Worm (Caenorhabditis elegans): ENCODE data around the gene C24H10.4.

The C24H10.4 gene

DNA sequence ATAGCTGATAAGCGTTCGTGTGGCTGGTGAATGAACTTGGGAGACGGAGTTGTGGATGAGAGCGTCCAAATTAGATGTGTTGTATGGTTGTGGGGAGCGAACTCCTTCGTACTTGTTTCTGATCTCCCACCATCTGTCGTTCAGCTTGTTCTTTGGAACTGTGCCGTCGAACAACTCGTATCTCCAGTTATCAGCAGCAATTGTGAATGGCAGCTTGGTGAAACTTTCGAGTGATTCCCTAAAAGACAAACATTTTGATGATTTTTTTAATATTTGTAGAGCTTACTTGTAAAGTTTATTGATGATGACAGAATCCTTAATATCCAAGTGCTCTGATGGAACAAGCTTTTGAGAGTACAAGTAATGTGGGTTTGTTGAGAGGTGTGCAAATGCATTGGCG lies 34.9 kb upstream of the C24H10.4 start:
- TF ChIP-seq ztf-6 (GFP tag; IDR thresholded peaks at IDR 0.05) (no peak), ama-1 (optimal IDR thresholded peaks at IDR 0.05) (no peak), ama-1 (GFP tag; optimal IDR thresholded peaks at IDR 0.05) (no peak), repo-1 (tag; optimal IDR thresholded peaks at IDR 0.05) (no peak), gei-17 (GFP tag; optimal IDR thresholded peaks at IDR 0.05) (no peak), nhr-80 (tag; optimal IDR thresholded peaks at IDR 0.05) (peak; percentile 65), nhr-27 (tag; optimal IDR thresholded peaks at IDR 0.05) (no peak)

DNA sequence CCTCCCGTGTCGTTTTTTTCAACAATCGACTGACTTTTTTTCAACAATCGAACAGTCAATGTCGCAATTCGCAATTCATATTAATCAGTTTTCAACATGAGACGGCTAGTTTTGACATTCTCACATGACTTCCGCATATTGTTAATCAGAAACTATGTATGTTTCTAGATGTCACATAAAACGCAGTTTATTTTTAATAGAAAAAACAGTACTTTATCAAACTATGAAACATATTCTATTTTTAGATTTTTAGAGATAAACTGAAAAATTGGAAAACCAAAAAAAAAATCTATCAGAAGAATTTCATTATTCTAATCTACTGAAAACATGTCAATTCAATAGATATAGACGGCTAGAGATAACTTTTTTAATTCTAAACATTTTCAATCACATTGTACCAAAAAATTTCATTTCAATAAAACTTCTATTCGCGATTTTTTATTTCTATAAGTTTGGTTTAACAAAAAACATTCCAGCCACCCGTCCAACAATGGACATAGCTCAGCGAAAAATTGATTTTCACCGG lies 28.4 kb upstream of the C24H10.4 start, which contains the start of gene pnk-4:
pnk-4 (plus strand) TSS at position 476 of the 526 bp plus-strand sequence.
- TF ChIP-seq egrh-3 (GFP tag; IDR thresholded peaks at IDR 0.05): no peak
- TF ChIP-seq bed-2 (GFP tag; IDR thresholded peaks at IDR 0.05): no peak
- TF ChIP-seq nfya-1 (tag; optimal IDR thresholded peaks at IDR 0.05; ENCODE audit: borderline replicate concordance, insufficient read depth): no peak
- no peak for TF ChIP-seq egl-18 (GFP tag; IDR thresholded peaks at IDR 0.05)
- TF ChIP-seq lin-26 (GFP tag; IDR thresholded peaks at IDR 0.05): no peak
- TF ChIP-seq ztf-25 (GFP tag; IDR thresholded peaks at IDR 0.05): no peak
- TF ChIP-seq Y67H2A.10 (GFP tag; conservative IDR thresholded peaks at IDR 0.05): no peak
- TF ChIP-seq mxl-1 (tag; optimal IDR thresholded peaks at IDR 0.05): no peak
- no peak for TF ChIP-seq mes-4 (tag; optimal IDR thresholded peaks at IDR 0.05)
- no peak for TF ChIP-seq lsl-1 (GFP tag; optimal IDR thresholded peaks at IDR 0.05)
- no peak for TF ChIP-seq Y56A3A.18 (GFP tag; IDR thresholded peaks at IDR 0.05)
- TF ChIP-seq xnd-1 (tag; optimal IDR thresholded peaks at IDR 0.05): no peak
- TF ChIP-seq nhr-80 (tag; optimal IDR thresholded peaks at IDR 0.05): no peak
- TF ChIP-seq F55B11.4 (tag; optimal IDR thresholded peaks at IDR 0.05; ENCODE audit: borderline replicate concordance, insufficient read depth): no peak
- TF ChIP-seq snpc-1.1 (tag; optimal IDR thresholded peaks at IDR 0.05; ENCODE audit: insufficient read depth): no peak
- no peak for TF ChIP-seq zim-3 (tag; optimal IDR thresholded peaks at IDR 0.05)
- no peak for TF ChIP-seq ets-4 (GFP tag; optimal IDR thresholded peaks at IDR 0.05)

DNA sequence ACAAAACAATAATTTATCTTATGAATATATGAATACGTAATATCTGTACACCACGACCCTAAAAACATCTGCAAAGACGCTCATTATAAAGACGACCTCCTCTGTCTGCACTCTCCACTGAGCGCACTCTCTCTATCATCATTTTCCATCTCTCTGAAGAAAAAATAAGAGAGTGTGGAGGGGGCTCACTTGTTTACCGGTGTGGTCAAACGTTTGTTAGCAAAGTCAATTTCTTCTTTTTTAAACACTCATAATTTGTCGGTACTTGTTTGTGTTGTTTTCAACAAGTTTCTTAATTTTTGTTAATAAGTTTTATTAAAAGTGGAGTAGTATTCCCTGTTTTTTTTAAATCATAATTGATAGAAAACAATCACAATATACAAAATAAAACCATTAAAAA lies 27.1 kb upstream of the C24H10.4 start:
- TF ChIP-seq hmg-1.2 (GFP tag; IDR thresholded peaks at IDR 0.05) (peak; percentile 44; the same call in 1 of the 2 replicates), nhr-179 (tag; optimal IDR thresholded peaks at IDR 0.05) (no peak)

DNA sequence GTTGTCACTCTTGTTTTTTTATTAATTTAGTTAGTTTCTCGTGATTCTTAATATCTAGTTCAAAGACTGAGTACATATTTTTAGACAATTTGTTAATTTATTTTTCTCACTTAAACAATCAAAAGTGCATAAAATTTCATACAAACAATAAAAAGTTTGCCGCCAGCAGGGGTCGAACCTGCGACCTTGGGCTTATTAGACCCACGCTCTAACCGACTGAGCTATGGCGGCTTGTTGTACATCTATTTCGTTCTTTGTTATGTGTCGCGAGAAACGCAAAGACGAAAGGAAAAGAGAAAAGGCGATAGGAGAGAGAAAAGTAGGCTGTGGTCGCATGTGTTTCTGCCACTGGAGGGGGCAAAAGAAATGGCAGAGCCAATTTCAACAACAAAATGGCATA lies 26.4 kb upstream of the C24H10.4 start:
- TF ChIP-seq mcd-1 (GFP tag; IDR thresholded peaks at IDR 0.05) (peak; percentile 68), ztf-28 (GFP tag; IDR thresholded peaks at IDR 0.05) (peak; percentile 74; the same call in 1 of the 2 replicates), fkh-3 (tag; optimal IDR thresholded peaks at IDR 0.05) (peak; percentile 74), D2030.7 (GFP tag; IDR thresholded peaks at IDR 0.05) (peak; percentile 62; the same call in 1 of the 2 replicates), B0019.2 (GFP tag; conservative IDR thresholded peaks at IDR 0.05) (no peak), hmg-20 (GFP tag; IDR thresholded peaks at IDR 0.05) (peak; percentile 64), rpc-1 (optimal IDR thresholded peaks at IDR 0.05) (peak; percentile 98), rpc-1 (tag; optimal IDR thresholded peaks at IDR 0.05) (peak; percentile 94), B0336.3 (GFP tag; IDR thresholded peaks at IDR 0.05) (peak; percentile 71; the same call in 1 of the 2 replicates), tbx-9 (tag; optimal IDR thresholded peaks at IDR 0.05; ENCODE audit: borderline replicate concordance) (peak; percentile 27), madf-6 (GFP tag; IDR thresholded peaks at IDR 0.05) (peak; percentile 55), nhr-179 (tag; optimal IDR thresholded peaks at IDR 0.05) (peak; percentile 49), hlh-26 (GFP tag; conservative IDR thresholded peaks at IDR 0.05) (no peak), atf-7 (tag; optimal IDR thresholded peaks at IDR 0.05) (peak; percentile 86), akir-1 (GFP tag; optimal IDR thresholded peaks at IDR 0.05) (no peak), ceh-91 (GFP tag; IDR thresholded peaks at IDR 0.05) (no peak), B0261.1 (tag; optimal IDR thresholded peaks at IDR 0.05) (peak; percentile 98), F10E7.11 (tag; optimal IDR thresholded peaks at IDR 0.05) (peak; percentile 63), rec-8 (tag; optimal IDR thresholded peaks at IDR 0.05) (peak; percentile 64 to 93), unc-130 (GFP tag; optimal IDR thresholded peaks at IDR 0.05) (peak; percentile 75), attf-6 (GFP tag; IDR thresholded peaks at IDR 0.05) (peak; percentile 63; the same call in 1 of the 2 replicates), ztf-25 (GFP tag; IDR thresholded peaks at IDR 0.05) (peak; percentile 92), mxl-1 (tag; optimal IDR thresholded peaks at IDR 0.05) (peak; percentile 60), ets-4 (GFP tag; optimal IDR thresholded peaks at IDR 0.05) (peak; percentile 74)

All from whole organism, young adult.